Worm (Caenorhabditis elegans) whole organism, L1 larva: ENCODE measurements around the gene Y73B6BL.270.

Source experiments
- F16B12.6 ChIP-seq: fragments of 150-350 bp; optimal IDR thresholded peaks from 2 replicates; lab custom pipeline; 2014; ENCODE audit warnings: missing biosample characterization, missing genetic modification characterization
- alr-1 ChIP-seq: fragments of 200-800 bp; sonication (Bioruptor generic); optimal IDR thresholded peaks from 2 replicates; lab custom pipeline; 2018; ENCODE audit warnings: borderline replicate concordance, mild to moderate bottlenecking, missing genetic modification characterization, missing compliant biosample characterization
- aly-2 ChIP-seq: fragments of 150-350 bp; optimal IDR thresholded peaks from 2 replicates; lab custom pipeline; 2014; ENCODE audit warnings: missing biosample characterization, missing genetic modification characterization
- blmp-1 ChIP-seq: fragments of 150-350 bp; optimal IDR thresholded peaks from 2 replicates; lab custom pipeline; 2014; ENCODE audit warnings: missing biosample characterization, missing genetic modification characterization
- ceh-63 ChIP-seq: fragments of 200-800 bp; sonication (Bioruptor generic); optimal IDR thresholded peaks from 2 replicates; lab custom pipeline; 2018; ENCODE audit warnings: mild to moderate bottlenecking, missing genetic modification characterization, missing compliant biosample characterization
- ceh-82 ChIP-seq, 3 experiments: fragments of 150-350 bp in 1 of 3; sonication (generic microtip) in 2 of 3; optimal IDR thresholded peaks; 2 replicates each; lab custom pipeline; 2014 to 2017; ENCODE audit warnings: missing biosample characterization in 3 of 3, missing genetic modification characterization in 3 of 3
- dpl-1 ChIP-seq, 3 experiments: fragments of 150-350 bp in 2 of 3; sonication (generic microtip) in 1 of 3; optimal IDR thresholded peaks; 2 replicates each; lab custom pipeline; 2014 to 2017; ENCODE audit warnings: missing biosample characterization in 3 of 3, missing genetic modification characterization in 3 of 3, missing genetic modification reagents in 3 of 3
- efl-1 ChIP-seq, 4 experiments: fragments of 150-350 bp; optimal IDR thresholded peaks in 3 of 4; peaks in 1 of 4; 1 replicate in 1 of 4; 2 replicates in 3 of 4; lab custom pipeline; 2014; ENCODE audit warnings: missing biosample characterization in 2 of 4, missing genetic modification characterization in 2 of 4, missing genetic modification reagents in 2 of 4
- hlh-4 ChIP-seq: sonication (generic microtip); optimal IDR thresholded peaks from 2 replicates; lab custom pipeline; 2016; ENCODE audit warnings: mild to moderate bottlenecking, missing genetic modification characterization, missing compliant biosample characterization
- mab-9 ChIP-seq: fragments of 200-800 bp; sonication (Bioruptor generic); IDR thresholded peaks from 2 replicates; pipeline ENCODE4 v1.3.6; 2022; ENCODE audit warnings: missing genetic modification reagents, missing genetic modification characterization, missing compliant biosample characterization
- nhr-237 ChIP-seq: fragments of 150-350 bp; optimal IDR thresholded peaks from 2 replicates; lab custom pipeline; 2014; ENCODE audit warnings: missing biosample characterization, missing genetic modification characterization
- rnt-1 ChIP-seq: sonication (generic microtip); optimal IDR thresholded peaks from 2 replicates; lab custom pipeline; 2016; ENCODE audit warnings: mild to moderate bottlenecking, missing genetic modification characterization, moderate library complexity, missing compliant biosample characterization
- tbx-2 ChIP-seq: sonication (generic microtip); optimal IDR thresholded peaks from 2 replicates; lab custom pipeline; 2016; ENCODE audit warnings: missing genetic modification characterization, missing compliant biosample characterization
- unc-130 ChIP-seq: fragments of 150-350 bp; optimal IDR thresholded peaks from 2 replicates; lab custom pipeline; 2017; ENCODE audit warnings: missing biosample characterization, missing genetic modification characterization, inconsistent platforms

- TF ChIP-seq tbx-2 (tag; lab: Kevin White, UChicago) (no peak), efl-1 (optimal IDR thresholded peaks at IDR 0.05; lab: Kevin White, UChicago) (no peak), efl-1 (GFP tag; optimal IDR thresholded peaks at IDR 0.05 in 1 of 2; lab: Kevin White, UChicago) (no peak), mab-9 (GFP tag; lab: Robert Waterston, UW) (no peak), rnt-1 (no peak), unc-130 (tag; lab: Kevin White, UChicago) (no peak), blmp-1 (tag; lab: Kevin White, UChicago) (no peak), dpl-1 (GFP tag; optimal IDR thresholded peaks at IDR 0.05; lab: Kevin White, UChicago) (no peak), aly-2 (tag; lab: Kevin White, UChicago) (no peak), ceh-82 (tag; optimal IDR thresholded peaks at IDR 0.05; lab: Kevin White, UChicago) (no peak), alr-1 (tag; lab: Kevin White, UChicago) (no peak), hlh-4 (tag; lab: Kevin White, UChicago) (peak; percentile 64), nhr-237 (no peak), ceh-63 (no peak), F16B12.6 (no peak)
Observed at ce11 chrIV:6403399-6403798, 38.3 kb downstream of the Y73B6BL.270 start.
